Fruit fly (Drosophila melanogaster) whole organism, embryonic: Measurements from ENCODE around the gene CatB.

ENCODE experiments used
- Abd-B ChIP-seq: fragments of 200-800 bp; sonication (Bioruptor generic); optimal IDR thresholded peaks from 2 replicates; lab custom pipeline; 2018; ENCODE audit warnings: missing biosample characterization, mild to moderate bottlenecking, missing genetic modification characterization, moderate library complexity
- BEAF-32 ChIP-seq: fragments of 200-800 bp; sonication (Bioruptor generic); optimal IDR thresholded peaks from 3 replicates; lab custom pipeline; 2017; ENCODE audit warnings: missing biosample characterization, missing genetic modification characterization, mild to moderate bottlenecking, moderate library complexity, missing genetic modification reagents
- CG10147 ChIP-seq: fragments of 200-800 bp; sonication (Bioruptor generic); optimal IDR thresholded peaks from 2 replicates; lab custom pipeline; 2019; ENCODE audit warnings: missing biosample characterization, mild to moderate bottlenecking, missing genetic modification characterization, moderate library complexity
- CG10267 ChIP-seq: fragments of 200-800 bp; sonication (Bioruptor generic); optimal IDR thresholded peaks from 2 replicates; lab custom pipeline; 2018; ENCODE audit warnings: missing biosample characterization, mild to moderate bottlenecking, missing genetic modification characterization, moderate library complexity
- CG11695 ChIP-seq: fragments of 200-800 bp; sonication (Bioruptor generic); IDR thresholded peaks from 3 replicates; pipeline ENCODE4 v1.3.6; 2022; ENCODE audit warnings: missing biosample characterization, missing genetic modification characterization
- CG12391 ChIP-seq: fragments of 200-800 bp; sonication (Bioruptor generic); optimal IDR thresholded peaks from 3 replicates; lab custom pipeline; 2018; ENCODE audit warnings: missing biosample characterization, mild to moderate bottlenecking, missing genetic modification characterization, moderate library complexity
- CG13123 ChIP-seq: fragments of 200-800 bp; sonication (Bioruptor generic); optimal IDR thresholded peaks from 2 replicates; lab custom pipeline; 2016; ENCODE audit warnings: missing biosample characterization, missing genetic modification characterization
- CG13894 ChIP-seq: fragments of 200-800 bp; sonication (Bioruptor generic); optimal IDR thresholded peaks from 3 replicates; lab custom pipeline; 2018; ENCODE audit warnings: missing biosample characterization, mild to moderate bottlenecking, missing genetic modification characterization, moderate library complexity
- CG14441 ChIP-seq: fragments of 200-800 bp; sonication (Bioruptor generic); IDR thresholded peaks from 2 replicates; pipeline ENCODE4 v1.3.6; 2022; ENCODE audit warnings: missing biosample characterization, missing genetic modification characterization
- CG14710 ChIP-seq: fragments of 200-800 bp; sonication (Bioruptor generic); optimal IDR thresholded peaks from 3 replicates; lab custom pipeline; 2019; ENCODE audit warnings: missing biosample characterization, mild to moderate bottlenecking, missing genetic modification characterization, moderate library complexity
- CG15601 ChIP-seq: fragments of 200-800 bp; sonication (Bioruptor generic); optimal IDR thresholded peaks from 3 replicates; lab custom pipeline; 2019; ENCODE audit warnings: missing biosample characterization, mild to moderate bottlenecking, missing genetic modification characterization, moderate library complexity
- CG2120 ChIP-seq: fragments of 200-800 bp; sonication (Bioruptor generic); optimal IDR thresholded peaks from 3 replicates; lab custom pipeline; 2016; ENCODE audit warnings: missing biosample characterization, missing genetic modification characterization
- CG2712 ChIP-seq: fragments of 200-800 bp; optimal IDR thresholded peaks from 3 replicates; lab custom pipeline; 2019; ENCODE audit warnings: missing biosample characterization, mild to moderate bottlenecking, missing genetic modification characterization, moderate library complexity
- CG31365 ChIP-seq: fragments of 200-800 bp; sonication (Bioruptor generic); optimal IDR thresholded peaks from 2 replicates; lab custom pipeline; 2018; ENCODE audit warnings: missing biosample characterization, mild to moderate bottlenecking, missing genetic modification characterization
- CG32772 ChIP-seq: fragments of 200-800 bp; sonication (Bioruptor generic); IDR thresholded peaks from 2 replicates; pipeline ENCODE4 v1.3.6; 2022; ENCODE audit warnings: missing biosample characterization, missing genetic modification characterization
- CG33213 ChIP-seq: fragments of 200-800 bp; sonication (Bioruptor generic); optimal IDR thresholded peaks from 3 replicates; lab custom pipeline; 2016; ENCODE audit warnings: missing biosample characterization, missing genetic modification characterization
- CG3847 ChIP-seq: fragments of 200-800 bp; sonication (Bioruptor generic); IDR thresholded peaks from 2 replicates; pipeline ENCODE4 v1.3.6; 2022; ENCODE audit warnings: missing biosample characterization, missing genetic modification characterization
- CG4282 ChIP-seq: fragments of 200-800 bp; sonication (Bioruptor generic); optimal IDR thresholded peaks from 2 replicates; lab custom pipeline; 2016; ENCODE audit warnings: missing biosample characterization, missing genetic modification characterization
- CG4617 ChIP-seq: fragments of 200-800 bp; sonication (Bioruptor generic); optimal IDR thresholded peaks from 3 replicates; lab custom pipeline; 2016; ENCODE audit warnings: missing biosample characterization, missing genetic modification characterization, borderline replicate concordance
- CG4730 ChIP-seq: fragments of 200-800 bp; sonication (Bioruptor generic); IDR thresholded peaks from 2 replicates; pipeline ENCODE4 v1.3.6; 2022; ENCODE audit warnings: missing biosample characterization, missing genetic modification characterization
- CG5245 ChIP-seq: fragments of 200-800 bp; sonication (Bioruptor generic); optimal IDR thresholded peaks from 3 replicates; lab custom pipeline; 2016; ENCODE audit warnings: missing biosample characterization, missing genetic modification characterization
- CG8944 ChIP-seq: fragments of 200-800 bp; sonication (Bioruptor generic); optimal IDR thresholded peaks from 3 replicates; lab custom pipeline; 2016; ENCODE audit warnings: missing biosample characterization, missing genetic modification characterization
- CG9797 ChIP-seq: fragments of 200-800 bp; sonication (Bioruptor generic); optimal IDR thresholded peaks from 3 replicates; lab custom pipeline; 2018; ENCODE audit warnings: missing biosample characterization, mild to moderate bottlenecking, missing genetic modification characterization
- CrebB ChIP-seq: fragments of 200-800 bp; sonication (Bioruptor generic); optimal IDR thresholded peaks from 3 replicates; lab custom pipeline; 2018; ENCODE audit warnings: missing biosample characterization, mild to moderate bottlenecking, missing genetic modification characterization
- Dfd ChIP-seq, 2 experiments: fragments of >200 bp; optimal IDR thresholded peaks; 2 replicates each; lab custom pipeline; 2017; ENCODE audit warnings: missing biosample characterization in 2 of 2, missing genetic modification characterization in 2 of 2
- HmgD ChIP-seq: fragments of 200-800 bp; sonication (Bioruptor generic); optimal IDR thresholded peaks from 3 replicates; lab custom pipeline; 2016; ENCODE audit warnings: missing biosample characterization, missing genetic modification characterization
- Hmr ChIP-seq: fragments of 200-800 bp; sonication (Bioruptor generic); optimal IDR thresholded peaks from 3 replicates; lab custom pipeline; 2017; ENCODE audit warnings: mild to moderate bottlenecking, missing biosample characterization, missing genetic modification reagents, missing genetic modification characterization
- Meics ChIP-seq: fragments of 200-800 bp; sonication (Bioruptor generic); optimal IDR thresholded peaks from 2 replicates; lab custom pipeline; 2017; ENCODE audit warnings: missing biosample characterization, mild to moderate bottlenecking, missing genetic modification characterization
- NC2β ChIP-seq: fragments of 200-800 bp; sonication (Bioruptor generic); optimal IDR thresholded peaks from 2 replicates; lab custom pipeline; 2016; ENCODE audit warnings: missing biosample characterization, missing genetic modification characterization
- Neu2 ChIP-seq: fragments of 200-800 bp; sonication (Bioruptor generic); optimal IDR thresholded peaks from 3 replicates; lab custom pipeline; 2016; ENCODE audit warnings: missing biosample characterization, missing genetic modification characterization, borderline replicate concordance
- Pdp1 ChIP-seq, 2 experiments: fragments of 200-800 bp; sonication (Bioruptor generic); optimal IDR thresholded peaks; 3 replicates each; lab custom pipeline; 2016; ENCODE audit warnings: missing biosample characterization in 2 of 2, missing genetic modification characterization in 2 of 2, mild to moderate bottlenecking in 1 of 2, moderate library complexity in 1 of 2
- Ptx1 ChIP-seq: fragments of 200-800 bp; sonication (Bioruptor generic); IDR thresholded peaks from 2 replicates; pipeline ENCODE4 v1.3.6; 2022; ENCODE audit warnings: missing biosample characterization, missing genetic modification characterization
- Spps ChIP-seq: fragments of 200-800 bp; sonication (Bioruptor generic); optimal IDR thresholded peaks from 2 replicates; lab custom pipeline; 2018; ENCODE audit warnings: missing biosample characterization, mild to moderate bottlenecking, missing genetic modification characterization
- Sry-β ChIP-seq: fragments of 200-800 bp; sonication (Bioruptor generic); optimal IDR thresholded peaks from 2 replicates; lab custom pipeline; 2018; ENCODE audit warnings: missing biosample characterization, mild to moderate bottlenecking, missing genetic modification characterization, moderate library complexity
- abd-A ChIP-seq: fragments of 200-800 bp; sonication (Bioruptor generic); optimal IDR thresholded peaks from 3 replicates; lab custom pipeline; 2019; ENCODE audit warnings: missing biosample characterization, mild to moderate bottlenecking, missing genetic modification characterization, moderate library complexity
- amos ChIP-seq: fragments of 200-800 bp; sonication (Bioruptor generic); IDR thresholded peaks from 2 replicates; pipeline ENCODE4 v1.3.6; 2022; ENCODE audit warnings: missing biosample characterization, missing genetic modification characterization; ENCODE audit not compliant: partially characterized antibody
- chn ChIP-seq: fragments of 200-800 bp; sonication (Bioruptor generic); optimal IDR thresholded peaks from 2 replicates; lab custom pipeline; 2016; ENCODE audit warnings: missing biosample characterization, missing genetic modification characterization
- ci ChIP-seq: fragments of 200-800 bp; sonication (Bioruptor generic); IDR thresholded peaks from 3 replicates; pipeline ENCODE4 v1.3.6; 2022; ENCODE audit warnings: missing biosample characterization, missing genetic modification characterization
- dati ChIP-seq: fragments of 200-800 bp; sonication (Bioruptor generic); IDR thresholded peaks from 2 replicates; pipeline ENCODE4 v1.3.6; 2022; ENCODE audit warnings: missing biosample characterization, missing genetic modification characterization
- exex ChIP-seq: fragments of 200-800 bp; sonication (Bioruptor generic); optimal IDR thresholded peaks from 4 replicates; lab custom pipeline; 2018; ENCODE audit warnings: missing biosample characterization, mild to moderate bottlenecking, missing genetic modification characterization, moderate library complexity
- fd96Cb ChIP-seq: fragments of 200-800 bp; sonication (Bioruptor generic); optimal IDR thresholded peaks from 2 replicates; lab custom pipeline; 2018; ENCODE audit warnings: missing biosample characterization, mild to moderate bottlenecking, missing genetic modification characterization, moderate library complexity
- hb ChIP-seq: fragments of 200-800 bp; sonication (Bioruptor generic); IDR thresholded peaks from 3 replicates; pipeline ENCODE4 v1.3.6; 2022; ENCODE audit warnings: missing biosample characterization, missing genetic modification characterization; ENCODE audit not compliant: partially characterized antibody
- insv ChIP-seq, 2 experiments: fragments of 200-800 bp; sonication (Bioruptor generic); optimal IDR thresholded peaks; 3 replicates each; lab custom pipeline; 2016 to 2018; ENCODE audit warnings: missing biosample characterization in 2 of 2, missing genetic modification characterization in 2 of 2
- pb ChIP-seq: fragments of 200-800 bp; sonication (Bioruptor generic); optimal IDR thresholded peaks from 3 replicates; lab custom pipeline; 2016; ENCODE audit warnings: missing biosample characterization, missing genetic modification characterization
- slbo ChIP-seq: fragments of 200-800 bp; sonication (Bioruptor generic); IDR thresholded peaks from 2 replicates; pipeline ENCODE4 v1.3.6; 2022; ENCODE audit warnings: missing biosample characterization, missing genetic modification characterization
- slou ChIP-seq: fragments of 200-800 bp; sonication (Bioruptor generic); optimal IDR thresholded peaks from 3 replicates; lab custom pipeline; 2016; ENCODE audit warnings: missing biosample characterization, missing genetic modification characterization
- stwl ChIP-seq: fragments of 200-800 bp; sonication (Bioruptor generic); optimal IDR thresholded peaks from 3 replicates; lab custom pipeline; 2018; ENCODE audit warnings: missing biosample characterization, mild to moderate bottlenecking, missing genetic modification characterization, moderate library complexity
- sug ChIP-seq: fragments of 200-800 bp; optimal IDR thresholded peaks from 2 replicates; lab custom pipeline; 2019; ENCODE audit warnings: missing biosample characterization, mild to moderate bottlenecking, missing genetic modification characterization, moderate library complexity
- trem ChIP-seq: fragments of 200-800 bp; optimal IDR thresholded peaks from 3 replicates; lab custom pipeline; 2019; ENCODE audit warnings: missing biosample characterization, mild to moderate bottlenecking, missing genetic modification characterization, moderate library complexity
- vvl ChIP-seq: fragments of 200-800 bp; sonication (Bioruptor generic); IDR thresholded peaks from 2 replicates; pipeline ENCODE4 v1.3.6; 2022; ENCODE audit warnings: missing biosample characterization, missing genetic modification characterization

CatB gene

dm6 chr2L:8740757-8741278, 35.4 kb downstream of the CatB start (continued):
- TF ChIP-seq CG14441 (no peak), slou (no peak), sug (tag; lab: Kevin White, UChicago) (peak; percentile 8), CG9797 (GFP tag; lab: Kevin White, UChicago) (peak; percentile 16), fd96Cb (tag; lab: Kevin White, UChicago) (no peak), CrebB (tag; lab: Kevin White, UChicago) (no peak), CG33213 (GFP tag; lab: Kevin White, UChicago) (no peak), CG13123 (GFP tag; lab: Kevin White, UChicago) (no peak), Dfd (GFP tag; optimal IDR thresholded peaks at IDR 0.05; lab: Kevin White, UChicago) (no peak), CG14710 (tag; lab: Kevin White, UChicago) (peak; percentile 44), Pdp1 (GFP tag; optimal IDR thresholded peaks at IDR 0.05; lab: Kevin White, UChicago) (peak in 1 of 2 experiments; percentile 7), CG32772 (no peak), Spps (tag; lab: Kevin White, UChicago) (no peak), BEAF-32 (peak; percentile 3), Ptx1 (GFP tag; lab: Robert Waterston, UW) (no peak), CG13894 (peak; percentile 16), CG2712 (tag; lab: Kevin White, UChicago) (peak; percentile 34), slbo (GFP tag; lab: Robert Waterston, UW) (0 out of 2 replicates have a peak, but pooled peaks have one; percentile 14), Hmr (GFP tag; lab: Kevin White, UChicago) (peak; percentile 10), Meics (GFP tag; lab: Kevin White, UChicago) (no peak), abd-A (tag; lab: Kevin White, UChicago) (peak; percentile 47), pb (no peak), insv (GFP tag; optimal IDR thresholded peaks at IDR 0.05; lab: Kevin White, UChicago) (peak in 1 of 2 experiments; percentile 2), chn (GFP tag; lab: Kevin White, UChicago) (no peak), amos (GFP tag; lab: Robert Waterston, UW) (peak; percentile 28; the same call in 1 of the 2 replicates), dati (GFP tag; lab: Robert Waterston, UW) (no peak), CG11695 (GFP tag; lab: Robert Waterston, UW) (no peak), CG15601 (peak; percentile 29), CG4617 (GFP tag; lab: Kevin White, UChicago) (no peak), trem (tag; lab: Kevin White, UChicago) (peak; percentile 30), vvl (GFP tag; lab: Robert Waterston, UW) (0 out of 2 replicates have a peak, but pooled peaks have one; percentile 14), exex (tag; lab: Kevin White, UChicago) (peak; percentile 1), ci (GFP tag; lab: Robert Waterston, UW) (no peak), NC2β (no peak), CG31365 (tag; lab: Kevin White, UChicago) (no peak), HmgD (GFP tag; lab: Kevin White, UChicago) (no peak), CG3847 (GFP tag; lab: Robert Waterston, UW) (peak; percentile 76), CG5245 (GFP tag; lab: Kevin White, UChicago) (no peak), CG10267 (tag; lab: Kevin White, UChicago) (peak; percentile 12), CG4730 (GFP tag; lab: Robert Waterston, UW) (no peak), CG4282 (GFP tag; lab: Kevin White, UChicago) (no peak), Abd-B (GFP tag; lab: Kevin White, UChicago) (peak; percentile 66), Sry-β (GFP tag; lab: Kevin White, UChicago) (peak; percentile 81), CG10147 (GFP tag; lab: Kevin White, UChicago) (no peak), CG2120 (no peak), stwl (peak; percentile 49), CG12391 (tag; lab: Kevin White, UChicago) (peak; percentile 9), Neu2 (GFP tag; lab: Kevin White, UChicago) (no peak), CG8944 (no peak), hb (GFP tag; lab: Robert Waterston, UW) (no peak)
